Fruit fly (Drosophila melanogaster) whole organism, prepupa: ENCODE results near the gene CG18223.
A peak's percentile ranks its signal among the peaks of the same experiment; 100 is the strongest.

ENCODE experiments used
- CG10631 ChIP-seq: fragments of 200-800 bp; sonication (Bioruptor generic); optimal IDR thresholded peaks from 2 replicates; lab custom pipeline; 2016; ENCODE audit warnings: missing biosample characterization, missing genetic modification characterization
- CG1621 ChIP-seq: fragments of 200-800 bp; sonication (Bioruptor generic); optimal IDR thresholded peaks from 3 replicates; lab custom pipeline; 2018; ENCODE audit warnings: missing biosample characterization, mild to moderate bottlenecking, missing genetic modification characterization
- CG31627 ChIP-seq: fragments of 200-800 bp; sonication (Bioruptor generic); optimal IDR thresholded peaks from 3 replicates; lab custom pipeline; 2016; ENCODE audit warnings: missing biosample characterization, missing genetic modification characterization
- CG32006 ChIP-seq: fragments of 200-800 bp; sonication (Bioruptor generic); optimal IDR thresholded peaks from 3 replicates; lab custom pipeline; 2017; ENCODE audit warnings: missing biosample characterization, mild to moderate bottlenecking, missing genetic modification characterization
- CG4318 ChIP-seq: fragments of 200-800 bp; sonication (Bioruptor generic); optimal IDR thresholded peaks from 3 replicates; lab custom pipeline; 2017; ENCODE audit warnings: missing biosample characterization, mild to moderate bottlenecking, missing genetic modification characterization
- CG8632 ChIP-seq: fragments of 200-800 bp; sonication (Bioruptor generic); optimal IDR thresholded peaks from 3 replicates; lab custom pipeline; 2016; ENCODE audit warnings: missing biosample characterization, missing genetic modification characterization
- CG9139 ChIP-seq: fragments of 200-800 bp; sonication (Bioruptor generic); optimal IDR thresholded peaks from 3 replicates; lab custom pipeline; 2017; ENCODE audit warnings: missing biosample characterization, mild to moderate bottlenecking, missing genetic modification characterization
- Eip78C ChIP-seq: fragments of 200-800 bp; sonication (Bioruptor generic); peaks from one replicate; lab custom pipeline; 2016; ENCODE audit warnings: missing biosample characterization, missing genetic modification characterization
- Ets21C ChIP-seq: fragments of 200-800 bp; sonication (Bioruptor generic); optimal IDR thresholded peaks from 3 replicates; lab custom pipeline; 2016; ENCODE audit warnings: missing biosample characterization, missing genetic modification characterization
- Ets96B ChIP-seq: fragments of 200-800 bp; optimal IDR thresholded peaks from 2 replicates; lab custom pipeline; 2019; ENCODE audit warnings: missing biosample characterization, mild to moderate bottlenecking, missing genetic modification characterization, moderate library complexity
- Hr38 ChIP-seq: sonication (Bioruptor generic); optimal IDR thresholded peaks from 2 replicates; lab custom pipeline; 2016; ENCODE audit warnings: missing biosample characterization, missing genetic modification characterization
- Hr4 ChIP-seq: fragments of 200-800 bp; sonication (Bioruptor generic); optimal IDR thresholded peaks from 3 replicates; lab custom pipeline; 2016; ENCODE audit warnings: missing biosample characterization, missing genetic modification characterization
- Lpt ChIP-seq: fragments of 200-800 bp; sonication (Bioruptor generic); optimal IDR thresholded peaks from 3 replicates; lab custom pipeline; 2016; ENCODE audit warnings: missing biosample characterization, missing genetic modification characterization
- Met ChIP-seq: fragments of 200-800 bp; sonication (Bioruptor generic); optimal IDR thresholded peaks from 3 replicates; lab custom pipeline; 2016; ENCODE audit warnings: missing biosample characterization, missing genetic modification characterization
- Smox ChIP-seq: fragments of 200-800 bp; sonication (Bioruptor generic); optimal IDR thresholded peaks from 3 replicates; lab custom pipeline; 2016; ENCODE audit warnings: missing biosample characterization, missing genetic modification characterization
- Sox15 ChIP-seq: fragments of 200-800 bp; sonication (Bioruptor generic); optimal IDR thresholded peaks from 3 replicates; lab custom pipeline; 2016; ENCODE audit warnings: missing biosample characterization, missing genetic modification characterization
- achi ChIP-seq: fragments of 200-800 bp; sonication (Bioruptor generic); optimal IDR thresholded peaks from 3 replicates; lab custom pipeline; 2016; ENCODE audit warnings: missing biosample characterization, missing genetic modification characterization
- cyc ChIP-seq: fragments of 200-800 bp; sonication (Bioruptor generic); optimal IDR thresholded peaks from 3 replicates; lab custom pipeline; 2016; ENCODE audit warnings: missing biosample characterization, missing genetic modification characterization
- dac ChIP-seq: fragments of 200-800 bp; sonication (Bioruptor generic); optimal IDR thresholded peaks from 2 replicates; lab custom pipeline; 2017; ENCODE audit warnings: missing biosample characterization, mild to moderate bottlenecking, missing genetic modification characterization
- fd59A ChIP-seq: fragments of 200-800 bp; sonication (Bioruptor generic); optimal IDR thresholded peaks from 2 replicates; lab custom pipeline; 2017; ENCODE audit warnings: missing biosample characterization, mild to moderate bottlenecking, missing genetic modification characterization, missing genetic modification reagents
- pdm3 ChIP-seq: fragments of 200-800 bp; sonication (Bioruptor generic); optimal IDR thresholded peaks from 3 replicates; lab custom pipeline; 2016; ENCODE audit warnings: missing biosample characterization, missing genetic modification characterization
- spab ChIP-seq: fragments of 200-800 bp; sonication (Bioruptor generic); optimal IDR thresholded peaks from 2 replicates; lab custom pipeline; 2017; ENCODE audit warnings: missing biosample characterization, mild to moderate bottlenecking, missing genetic modification characterization, missing genetic modification reagents
- ss ChIP-seq, 2 experiments: fragments of 200-800 bp; sonication (Bioruptor generic); optimal IDR thresholded peaks; 2 replicates in 1 of 2; 3 replicates in 1 of 2; lab custom pipeline; 2017 to 2018; ENCODE audit warnings: mild to moderate bottlenecking in 2 of 2, missing biosample characterization in 2 of 2, missing genetic modification characterization in 2 of 2, moderate library complexity in 1 of 2
- svp ChIP-seq: fragments of 200-800 bp; sonication (Bioruptor generic); peaks from one replicate; lab custom pipeline; 2016; ENCODE audit warnings: missing biosample characterization, missing genetic modification characterization
- vri ChIP-seq: fragments of 200-800 bp; sonication (Bioruptor generic); optimal IDR thresholded peaks from 3 replicates; lab custom pipeline; 2016; ENCODE audit warnings: missing biosample characterization, mild to moderate bottlenecking, missing genetic modification characterization

The CG18223 gene

DNA sequence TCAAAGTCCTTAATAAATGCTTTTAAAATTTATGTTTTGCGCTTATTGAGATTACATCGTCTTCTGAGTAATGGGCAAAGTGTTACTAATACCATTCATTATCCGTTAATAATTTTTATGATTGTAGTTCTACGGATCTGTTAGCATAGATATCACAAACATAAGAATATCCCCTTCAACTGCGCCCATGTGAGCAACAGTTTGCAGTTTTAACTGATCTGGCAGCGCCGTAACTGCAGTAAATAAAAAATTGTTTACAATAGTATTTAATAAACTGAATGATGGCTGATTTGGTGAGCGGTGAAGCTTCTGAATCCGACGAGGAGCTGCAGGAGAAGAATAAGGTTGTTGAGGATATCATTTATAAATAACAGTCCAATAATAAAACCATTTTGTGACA lies 50.1 kb downstream of the CG18223 start, which contains the start of gene Blos3 (continued):
- TF ChIP-seq dac (GFP tag; lab: Kevin White, UChicago) (no peak), CG1621 (tag; lab: Kevin White, UChicago) (peak; percentile 43), cyc (GFP tag; lab: Kevin White, UChicago) (peak; percentile 63), CG10631 (GFP tag; lab: Kevin White, UChicago) (peak; percentile 78), Eip78C (GFP tag; lab: Kevin White, UChicago) (peak; percentile 91), CG31627 (peak; percentile 77), achi (GFP tag; lab: Kevin White, UChicago) (no peak), svp (GFP tag; lab: Kevin White, UChicago) (no peak), fd59A (GFP tag; lab: Kevin White, UChicago) (no peak), CG4318 (GFP tag; lab: Kevin White, UChicago) (no peak), CG9139 (GFP tag; lab: Kevin White, UChicago) (no peak), Sox15 (GFP tag; lab: Kevin White, UChicago) (peak; percentile 40), pdm3 (no peak), Ets96B (tag; lab: Kevin White, UChicago) (peak; percentile 20), vri (no peak), ss (GFP tag; optimal IDR thresholded peaks at IDR 0.05; lab: Kevin White, UChicago) (no peak), CG8632 (GFP tag; lab: Kevin White, UChicago) (no peak), CG32006 (no peak), Hr4 (GFP tag; lab: Kevin White, UChicago) (no peak), Smox (no peak), Met (GFP tag; lab: Kevin White, UChicago) (no peak), Lpt (GFP tag; lab: Kevin White, UChicago) (no peak), Ets21C (GFP tag; lab: Kevin White, UChicago) (no peak), spab (GFP tag; lab: Kevin White, UChicago) (no peak), Hr38 (no peak)
